Worm (Caenorhabditis elegans) whole organism, L3 larva: Measurements from ENCODE around the gene gpa-13.

Experiments
- egl-27 ChIP-seq: sonication (generic microtip); optimal IDR thresholded peaks from 4 replicates; lab custom pipeline; 2017; ENCODE audit warnings: missing biosample characterization, missing genetic modification reagents, missing genetic modification characterization
- elt-2 ChIP-seq: sonication (generic microtip); optimal IDR thresholded peaks from 2 replicates; lab custom pipeline; 2016; ENCODE audit warnings: missing genetic modification reagents, mild to moderate bottlenecking, missing genetic modification characterization, missing compliant biosample characterization
- nhr-11 ChIP-seq: fragments of 150-350 bp; optimal IDR thresholded peaks from 2 replicates; lab custom pipeline; 2014; ENCODE audit warnings: missing biosample characterization, missing genetic modification characterization
- snpc-4 ChIP-seq: fragments of 150-350 bp; optimal IDR thresholded peaks from 2 replicates; lab custom pipeline; 2014; ENCODE audit warnings: missing biosample characterization, missing genetic modification characterization
- unc-62 ChIP-seq: fragments of 150-350 bp; sonication (generic microtip); optimal IDR thresholded peaks from 4 replicates; lab custom pipeline; 2014; ENCODE audit warnings: missing biosample characterization, missing genetic modification reagents, missing genetic modification characterization

DNA sequence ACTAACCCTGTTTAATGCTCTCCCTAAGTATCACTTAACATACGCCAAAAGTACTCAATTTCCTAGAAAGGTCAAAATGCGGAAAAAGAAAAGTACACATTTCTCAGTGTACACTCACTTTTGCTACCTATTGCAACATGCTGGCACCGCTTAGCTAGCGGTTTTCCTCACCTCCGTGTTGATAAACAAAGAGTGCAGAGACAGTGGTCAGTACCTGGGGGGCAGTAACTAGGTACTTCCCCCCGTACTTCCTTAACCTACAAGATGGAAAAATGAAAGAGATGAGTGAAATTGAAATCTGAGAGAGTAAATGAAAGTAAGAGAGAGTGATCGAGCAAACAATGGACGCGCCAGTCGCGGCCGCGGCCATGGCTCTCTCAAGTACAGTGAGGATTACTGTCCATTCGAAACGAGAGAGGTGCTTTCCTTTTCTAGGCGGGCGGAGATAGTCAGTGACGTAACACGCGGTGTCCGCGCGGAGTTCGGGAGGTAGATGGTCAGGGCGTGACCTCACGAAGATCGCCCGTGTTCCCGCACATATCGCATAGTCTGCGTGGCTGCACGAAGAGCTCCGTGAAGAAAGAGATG lies 18.5 kb downstream of the gpa-13 start, which contains the start of gene cky-1:
- no peak for TF ChIP-seq nhr-11 (tag; lab: Kevin White, UChicago)
- TF ChIP-seq egl-27 (tag; lab: Kevin White, UChicago), result no peak
- no peak for TF ChIP-seq unc-62
- TF ChIP-seq elt-2 (tag; lab: Kevin White, UChicago), result no peak
- TF ChIP-seq snpc-4 (tag; lab: Kevin White, UChicago), result no peak
